Fruit fly (Drosophila melanogaster) whole organism, embryonic: ENCODE data around the gene CG15506.

ENCODE experiments used
- CG11695 ChIP-seq: fragments of 200-800 bp; sonication (Bioruptor generic); IDR thresholded peaks from 3 replicates; pipeline ENCODE4 v1.3.6; 2022; ENCODE audit warnings: missing biosample characterization, missing genetic modification characterization
- CG15479 ChIP-seq: fragments of 200-800 bp; sonication (Bioruptor generic); optimal IDR thresholded peaks from 3 replicates; lab custom pipeline; 2019; ENCODE audit warnings: missing biosample characterization, mild to moderate bottlenecking, missing genetic modification characterization, moderate library complexity
- CG15601 ChIP-seq: fragments of 200-800 bp; sonication (Bioruptor generic); optimal IDR thresholded peaks from 3 replicates; lab custom pipeline; 2019; ENCODE audit warnings: missing biosample characterization, mild to moderate bottlenecking, missing genetic modification characterization, moderate library complexity
- CG1602 ChIP-seq: fragments of 200-800 bp; sonication (Bioruptor generic); optimal IDR thresholded peaks from 3 replicates; lab custom pipeline; 2016; ENCODE audit warnings: missing biosample characterization, missing genetic modification characterization
- CG17385 ChIP-seq: fragments of 200-800 bp; sonication (Bioruptor generic); optimal IDR thresholded peaks from 3 replicates; lab custom pipeline; 2018; ENCODE audit warnings: missing biosample characterization, mild to moderate bottlenecking, missing genetic modification characterization
- CG2199 ChIP-seq: fragments of 200-800 bp; sonication (Bioruptor generic); IDR thresholded peaks from 3 replicates; pipeline ENCODE4 v1.3.6; 2022; ENCODE audit warnings: missing biosample characterization, missing genetic modification characterization
- CG3065 ChIP-seq: fragments of 200-800 bp; sonication (Bioruptor generic); optimal IDR thresholded peaks from 2 replicates; lab custom pipeline; 2016; ENCODE audit warnings: missing biosample characterization, missing genetic modification characterization
- CG33213 ChIP-seq: fragments of 200-800 bp; sonication (Bioruptor generic); optimal IDR thresholded peaks from 3 replicates; lab custom pipeline; 2016; ENCODE audit warnings: missing biosample characterization, missing genetic modification characterization
- CG34224 ChIP-seq: fragments of 200-800 bp; sonication (Bioruptor generic); IDR thresholded peaks from 3 replicates; pipeline ENCODE4 v1.3.6; 2022; ENCODE audit warnings: missing biosample characterization, missing genetic modification characterization; ENCODE audit not compliant: partially characterized antibody
- CG34422 ChIP-seq: fragments of 200-800 bp; sonication (Bioruptor generic); IDR thresholded peaks from 3 replicates; pipeline ENCODE4 v1.3.6; 2022; ENCODE audit warnings: missing biosample characterization, missing genetic modification characterization
- CG5953 ChIP-seq: fragments of 200-800 bp; sonication (Bioruptor generic); IDR thresholded peaks from 2 replicates; pipeline ENCODE4 v1.3.6; 2022; ENCODE audit warnings: missing biosample characterization, missing genetic modification characterization
- CG6765 ChIP-seq: fragments of 200-800 bp; sonication (Bioruptor generic); optimal IDR thresholded peaks from 3 replicates; lab custom pipeline; 2017; ENCODE audit warnings: missing biosample characterization, mild to moderate bottlenecking, missing genetic modification characterization
- CG6791 ChIP-seq: fragments of 200-800 bp; sonication (Bioruptor generic); IDR thresholded peaks from 3 replicates; pipeline ENCODE4 v1.3.6; 2022; ENCODE audit warnings: missing biosample characterization, missing genetic modification characterization; ENCODE audit not compliant: partially characterized antibody
- CG8359 ChIP-seq: fragments of 200-800 bp; sonication (Bioruptor generic); optimal IDR thresholded peaks from 2 replicates; lab custom pipeline; 2017; ENCODE audit warnings: missing biosample characterization, mild to moderate bottlenecking, missing genetic modification characterization, borderline replicate concordance
- CG9727 ChIP-seq: fragments of 200-800 bp; sonication (Bioruptor generic); optimal IDR thresholded peaks from 3 replicates; lab custom pipeline; 2017; ENCODE audit warnings: missing biosample characterization, mild to moderate bottlenecking, missing genetic modification characterization
- CG9876 ChIP-seq: fragments of 200-800 bp; sonication (Bioruptor generic); optimal IDR thresholded peaks from 2 replicates; lab custom pipeline; 2016; ENCODE audit warnings: missing biosample characterization, missing genetic modification characterization
- E2f1 ChIP-seq: fragments of 200-800 bp; sonication (Bioruptor generic); IDR thresholded peaks from 2 replicates; pipeline ENCODE4 v1.3.6; 2022; ENCODE audit warnings: missing biosample characterization, missing genetic modification characterization
- Gug ChIP-seq: fragments of 200-800 bp; sonication (Bioruptor generic); IDR thresholded peaks from 4 replicates; pipeline ENCODE4 v1.3.6; 2022; ENCODE audit warnings: missing biosample characterization, missing genetic modification characterization
- HmgZ ChIP-seq: fragments of 200-800 bp; sonication (Bioruptor generic); optimal IDR thresholded peaks from 2 replicates; lab custom pipeline; 2018; ENCODE audit warnings: missing biosample characterization, mild to moderate bottlenecking, missing genetic modification characterization
- Hr78 ChIP-seq, 2 experiments: fragments of 200-800 bp in 1 of 2; fragments of >200 bp in 1 of 2; sonication (Bioruptor generic) in 1 of 2; optimal IDR thresholded peaks; 2 replicates each; lab custom pipeline; 2017 to 2019; ENCODE audit warnings: missing biosample characterization in 2 of 2, missing genetic modification characterization in 2 of 2, mild to moderate bottlenecking in 1 of 2, moderate library complexity in 1 of 2
- PHDP ChIP-seq: fragments of 200-800 bp; sonication (Bioruptor generic); optimal IDR thresholded peaks from 3 replicates; lab custom pipeline; 2018; ENCODE audit warnings: missing biosample characterization, mild to moderate bottlenecking, missing genetic modification characterization, moderate library complexity
- Sry-δ ChIP-seq: fragments of 200-800 bp; sonication (Bioruptor generic); optimal IDR thresholded peaks from 2 replicates; lab custom pipeline; 2016; ENCODE audit warnings: missing biosample characterization, missing genetic modification characterization
- amos ChIP-seq: fragments of 200-800 bp; sonication (Bioruptor generic); IDR thresholded peaks from 2 replicates; pipeline ENCODE4 v1.3.6; 2022; ENCODE audit warnings: missing biosample characterization, missing genetic modification characterization; ENCODE audit not compliant: partially characterized antibody
- ap ChIP-seq: fragments of 200-800 bp; sonication (Bioruptor generic); IDR thresholded peaks from 2 replicates; pipeline ENCODE4 v1.3.6; 2022; ENCODE audit warnings: missing biosample characterization, missing genetic modification characterization
- chm ChIP-seq: fragments of 200-800 bp; sonication (Bioruptor generic); IDR thresholded peaks from 2 replicates; pipeline ENCODE4 v1.3.6; 2022; ENCODE audit warnings: missing biosample characterization, missing genetic modification characterization
- dmrt11E ChIP-seq: fragments of 200-800 bp; sonication (Bioruptor generic); optimal IDR thresholded peaks from 3 replicates; lab custom pipeline; 2018; ENCODE audit warnings: missing biosample characterization, mild to moderate bottlenecking, missing genetic modification characterization, moderate library complexity
- emc ChIP-seq: fragments of 200-800 bp; sonication (Bioruptor generic); optimal IDR thresholded peaks from 2 replicates; lab custom pipeline; 2016; ENCODE audit warnings: missing biosample characterization, missing genetic modification characterization
- eve ChIP-seq, 2 experiments: fragments of >200 bp; optimal IDR thresholded peaks; 2 replicates each; lab custom pipeline; 2017; ENCODE audit warnings: missing biosample characterization in 2 of 2, missing genetic modification characterization in 2 of 2
- ewg ChIP-seq: fragments of 200-800 bp; sonication (Bioruptor generic); optimal IDR thresholded peaks from 3 replicates; lab custom pipeline; 2017; ENCODE audit warnings: mild to moderate bottlenecking, missing biosample characterization, missing genetic modification reagents, missing genetic modification characterization
- ftz-f1 ChIP-seq: fragments of 200-800 bp; sonication (Bioruptor generic); optimal IDR thresholded peaks from 2 replicates; lab custom pipeline; 2016; ENCODE audit warnings: missing biosample characterization, missing genetic modification characterization
- gcm ChIP-seq: fragments of 200-800 bp; sonication (Bioruptor generic); optimal IDR thresholded peaks from 2 replicates; lab custom pipeline; 2019; ENCODE audit warnings: missing biosample characterization, mild to moderate bottlenecking, missing genetic modification characterization, moderate library complexity
- gfzf ChIP-seq: fragments of 200-800 bp; sonication (Bioruptor generic); optimal IDR thresholded peaks from 2 replicates; lab custom pipeline; 2016; ENCODE audit warnings: missing biosample characterization, mild to moderate bottlenecking, missing genetic modification characterization, moderate library complexity
- grn ChIP-seq: fragments of 200-800 bp; sonication (Bioruptor generic); optimal IDR thresholded peaks from 3 replicates; lab custom pipeline; 2017; ENCODE audit warnings: missing biosample characterization, missing genetic modification characterization
- kay ChIP-seq: fragments of 200-800 bp; sonication (Bioruptor generic); optimal IDR thresholded peaks from 2 replicates; lab custom pipeline; 2016; ENCODE audit warnings: missing biosample characterization, missing genetic modification characterization
- row ChIP-seq: fragments of 200-800 bp; sonication (Bioruptor generic); IDR thresholded peaks from 3 replicates; pipeline ENCODE4 v1.3.6; 2022; ENCODE audit warnings: missing biosample characterization, missing genetic modification characterization
- tna ChIP-seq: fragments of 200-800 bp; sonication (Bioruptor generic); IDR thresholded peaks from 2 replicates; pipeline ENCODE4 v1.3.6; 2022; ENCODE audit warnings: missing biosample characterization, missing genetic modification characterization; ENCODE audit not compliant: partially characterized antibody
- trem ChIP-seq: fragments of 200-800 bp; optimal IDR thresholded peaks from 3 replicates; lab custom pipeline; 2019; ENCODE audit warnings: missing biosample characterization, mild to moderate bottlenecking, missing genetic modification characterization, moderate library complexity
- tx ChIP-seq: fragments of 200-800 bp; sonication (Bioruptor generic); optimal IDR thresholded peaks from 2 replicates; lab custom pipeline; 2016; ENCODE audit warnings: missing biosample characterization, missing genetic modification characterization
- vvl ChIP-seq: fragments of 200-800 bp; sonication (Bioruptor generic); IDR thresholded peaks from 2 replicates; pipeline ENCODE4 v1.3.6; 2022; ENCODE audit warnings: missing biosample characterization, missing genetic modification characterization
- zf30C ChIP-seq: fragments of 200-800 bp; sonication (Bioruptor generic); optimal IDR thresholded peaks from 3 replicates; lab custom pipeline; 2018; ENCODE audit warnings: missing biosample characterization, mild to moderate bottlenecking, missing genetic modification characterization
- zfh2 ChIP-seq: fragments of 200-800 bp; sonication (Bioruptor generic); optimal IDR thresholded peaks from 2 replicates; lab custom pipeline; 2016; ENCODE audit warnings: missing biosample characterization, missing genetic modification characterization

The CG15506 gene

DNA sequence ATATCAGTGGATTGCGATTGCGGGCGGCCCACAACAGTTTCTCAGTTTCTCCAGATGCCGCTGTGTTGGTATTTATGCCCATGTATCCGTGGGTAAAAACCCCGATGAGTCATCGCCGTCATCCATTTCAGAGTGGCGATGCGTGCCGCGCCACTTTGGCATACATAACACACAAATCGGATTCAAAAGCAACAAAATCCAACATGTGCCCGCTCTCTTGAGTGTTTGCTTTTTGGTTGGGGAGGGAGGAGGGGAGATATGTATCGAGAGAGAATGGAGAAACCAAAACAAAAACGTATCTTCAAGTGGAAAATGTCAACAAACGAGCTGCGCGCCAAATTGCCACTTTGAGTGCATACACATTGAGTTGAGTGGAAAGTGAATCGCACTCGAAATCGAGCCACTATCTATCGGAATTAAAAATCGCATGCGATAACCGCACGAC is 53.2 kb downstream of the CG15506 start (continued):
- TF ChIP-seq vvl (GFP tag; lab: Robert Waterston, UW) (peak; percentile 52; the same call in 1 of the 2 replicates), ap (GFP tag; lab: Robert Waterston, UW) (no peak), zfh2 (GFP tag; lab: Kevin White, UChicago) (no peak), CG6765 (GFP tag; lab: Kevin White, UChicago) (no peak), grn (GFP tag; lab: Kevin White, UChicago) (peak; percentile 86), CG1602 (no peak), Sry-δ (no peak), kay (peak; percentile 99), CG34224 (GFP tag; lab: Robert Waterston, UW) (peak; percentile 87), CG9727 (no peak), zf30C (GFP tag; lab: Kevin White, UChicago) (no peak), tna (GFP tag; lab: Robert Waterston, UW) (peak; percentile 62; the same call in 1 of the 2 replicates), dmrt11E (tag; lab: Kevin White, UChicago) (no peak), chm (peak; percentile 51; the same call in 1 of the 2 replicates), E2f1 (peak; percentile 46; the same call in 1 of the 2 replicates), CG11695 (GFP tag; lab: Robert Waterston, UW) (no peak), gcm (GFP tag; lab: Kevin White, UChicago) (peak; percentile 55), Hr78 (GFP tag; optimal IDR thresholded peaks at IDR 0.05; lab: Kevin White, UChicago) (no peak), row (GFP tag; lab: Robert Waterston, UW) (no peak), ftz-f1 (no peak), CG2199 (GFP tag; lab: Robert Waterston, UW) (0 out of 3 replicates have a peak, but pooled peaks have one; percentile 64), CG5953 (GFP tag; lab: Robert Waterston, UW) (0 out of 2 replicates have a peak, but pooled peaks have one; percentile 38), CG6791 (GFP tag; lab: Robert Waterston, UW) (peak; percentile 6; the same call in 2 of the 3 replicates), CG9876 (GFP tag; lab: Kevin White, UChicago) (no peak), CG15479 (peak; percentile 65), CG8359 (GFP tag; lab: Kevin White, UChicago) (no peak), tx (no peak), HmgZ (peak; percentile 13), gfzf (GFP tag; lab: Kevin White, UChicago) (no peak), eve (GFP tag; optimal IDR thresholded peaks at IDR 0.05; lab: Kevin White, UChicago) (no peak), ewg (GFP tag; lab: Kevin White, UChicago) (no peak), trem (tag; lab: Kevin White, UChicago) (no peak), amos (GFP tag; lab: Robert Waterston, UW) (peak; percentile 69; the same call in 1 of the 2 replicates), CG15601 (tag; lab: Kevin White, UChicago) (peak; percentile 38), CG3065 (no peak), Gug (GFP tag; lab: Robert Waterston, UW) (no peak), CG17385 (GFP tag; lab: Kevin White, UChicago) (no peak), emc (GFP tag; lab: Kevin White, UChicago) (no peak), CG34422 (peak; percentile 26; the same call in 1 of the 3 replicates), PHDP (peak; percentile 8), CG33213 (no peak)
